Fruit fly (Drosophila melanogaster) whole organism, embryonic: ENCODE data around the gene CG14684.
A peak's percentile ranks its signal among the peaks of the same experiment; 100 is the strongest.

ENCODE experiments used
- Bteb2 ChIP-seq: fragments of 200-800 bp; sonication (Bioruptor generic); optimal IDR thresholded peaks from 2 replicates; lab custom pipeline; 2016; ENCODE audit warnings: missing biosample characterization, missing genetic modification characterization
- CG10462 ChIP-seq: fragments of 200-800 bp; sonication (Bioruptor generic); optimal IDR thresholded peaks from 2 replicates; lab custom pipeline; 2016; ENCODE audit warnings: missing biosample characterization, missing genetic modification characterization
- CG10565 ChIP-seq: fragments of 200-800 bp; sonication (Bioruptor generic); optimal IDR thresholded peaks from 3 replicates; lab custom pipeline; 2016; ENCODE audit warnings: missing biosample characterization, mild to moderate bottlenecking, missing genetic modification characterization
- CG10979 ChIP-seq: fragments of 200-800 bp; sonication (Bioruptor generic); optimal IDR thresholded peaks from 2 replicates; lab custom pipeline; 2018; ENCODE audit warnings: missing biosample characterization, mild to moderate bottlenecking, missing genetic modification characterization, moderate library complexity
- CG11093 ChIP-seq: fragments of 200-800 bp; sonication (Bioruptor generic); IDR thresholded peaks from 3 replicates; pipeline ENCODE4 v1.3.6; 2022; ENCODE audit warnings: missing biosample characterization, missing genetic modification characterization
- CG11456 ChIP-seq: fragments of 200-800 bp; sonication (Bioruptor generic); IDR thresholded peaks from 3 replicates; pipeline ENCODE4 v1.3.6; 2022; ENCODE audit warnings: missing biosample characterization, missing genetic modification characterization
- CG11695 ChIP-seq: fragments of 200-800 bp; sonication (Bioruptor generic); IDR thresholded peaks from 3 replicates; pipeline ENCODE4 v1.3.6; 2022; ENCODE audit warnings: missing biosample characterization, missing genetic modification characterization
- CG12236 ChIP-seq: fragments of 200-800 bp; sonication (Bioruptor generic); optimal IDR thresholded peaks from 2 replicates; lab custom pipeline; 2016; ENCODE audit warnings: missing biosample characterization, missing genetic modification characterization
- CG14860 ChIP-seq: fragments of 200-800 bp; sonication (Bioruptor generic); IDR thresholded peaks from 3 replicates; pipeline ENCODE4 v1.3.6; 2022; ENCODE audit warnings: missing biosample characterization, missing genetic modification characterization; ENCODE audit not compliant: partially characterized antibody
- CG1647 ChIP-seq: fragments of 200-800 bp; sonication (Bioruptor generic); optimal IDR thresholded peaks from 3 replicates; lab custom pipeline; 2016; ENCODE audit warnings: missing biosample characterization, missing genetic modification characterization
- CG31224 ChIP-seq: fragments of 200-800 bp; sonication (Bioruptor generic); IDR thresholded peaks from 2 replicates; pipeline ENCODE4 v1.3.6; 2022; ENCODE audit warnings: missing biosample characterization, missing genetic modification characterization
- CG31365 ChIP-seq: fragments of 200-800 bp; sonication (Bioruptor generic); optimal IDR thresholded peaks from 2 replicates; lab custom pipeline; 2018; ENCODE audit warnings: missing biosample characterization, mild to moderate bottlenecking, missing genetic modification characterization
- CG34422 ChIP-seq: fragments of 200-800 bp; sonication (Bioruptor generic); IDR thresholded peaks from 3 replicates; pipeline ENCODE4 v1.3.6; 2022; ENCODE audit warnings: missing biosample characterization, missing genetic modification characterization
- CG4424 ChIP-seq: fragments of 200-800 bp; sonication (Bioruptor generic); optimal IDR thresholded peaks from 3 replicates; lab custom pipeline; 2016; ENCODE audit warnings: missing biosample characterization, missing genetic modification characterization
- CG4854 ChIP-seq: fragments of 200-800 bp; sonication (Bioruptor generic); optimal IDR thresholded peaks from 2 replicates; lab custom pipeline; 2016; ENCODE audit warnings: missing biosample characterization, missing genetic modification characterization, inconsistent platforms
- CG5245 ChIP-seq: fragments of 200-800 bp; sonication (Bioruptor generic); optimal IDR thresholded peaks from 3 replicates; lab custom pipeline; 2016; ENCODE audit warnings: missing biosample characterization, missing genetic modification characterization
- CG8765 ChIP-seq: fragments of 200-800 bp; sonication (Bioruptor generic); IDR thresholded peaks from 2 replicates; pipeline ENCODE4 v1.3.6; 2022; ENCODE audit warnings: missing biosample characterization, missing genetic modification characterization
- E2f1 ChIP-seq: fragments of 200-800 bp; sonication (Bioruptor generic); IDR thresholded peaks from 2 replicates; pipeline ENCODE4 v1.3.6; 2022; ENCODE audit warnings: missing biosample characterization, missing genetic modification characterization
- Ets97D ChIP-seq: fragments of 200-800 bp; sonication (Bioruptor generic); optimal IDR thresholded peaks from 3 replicates; lab custom pipeline; 2016; ENCODE audit warnings: missing biosample characterization, missing genetic modification characterization
- Hand ChIP-seq: fragments of 200-800 bp; sonication (Bioruptor generic); optimal IDR thresholded peaks from 2 replicates; lab custom pipeline; 2017; ENCODE audit warnings: mild to moderate bottlenecking, missing biosample characterization, missing genetic modification reagents, missing genetic modification characterization
- Hr51 ChIP-seq, 2 experiments: fragments of 200-800 bp; sonication (Bioruptor generic); optimal IDR thresholded peaks; 2 replicates in 1 of 2; 3 replicates in 1 of 2; lab custom pipeline; 2016 to 2018; ENCODE audit warnings: missing biosample characterization in 2 of 2, missing genetic modification characterization in 2 of 2, mild to moderate bottlenecking in 1 of 2, moderate library complexity in 1 of 2
- Lhr ChIP-seq: fragments of 200-800 bp; sonication (Bioruptor generic); optimal IDR thresholded peaks from 3 replicates; lab custom pipeline; 2017; ENCODE audit warnings: mild to moderate bottlenecking, missing biosample characterization, missing genetic modification reagents, missing genetic modification characterization
- MESR4 ChIP-seq: fragments of 200-800 bp; sonication (Bioruptor generic); optimal IDR thresholded peaks from 2 replicates; lab custom pipeline; 2018; ENCODE audit warnings: missing biosample characterization, mild to moderate bottlenecking, missing genetic modification characterization, moderate library complexity
- NFAT ChIP-seq: fragments of 200-800 bp; sonication (Bioruptor generic); IDR thresholded peaks from 2 replicates; pipeline ENCODE4 v1.3.6; 2022; ENCODE audit warnings: missing biosample characterization, missing genetic modification characterization
- NK7.1 ChIP-seq: fragments of 200-800 bp; sonication (Bioruptor generic); optimal IDR thresholded peaks from 3 replicates; lab custom pipeline; 2016; ENCODE audit warnings: missing biosample characterization, missing genetic modification characterization
- Oli ChIP-seq: fragments of 200-800 bp; sonication (Bioruptor generic); optimal IDR thresholded peaks from 2 replicates; lab custom pipeline; 2018; ENCODE audit warnings: missing biosample characterization, mild to moderate bottlenecking, missing genetic modification characterization, moderate library complexity
- Optix ChIP-seq: fragments of 200-800 bp; sonication (Bioruptor generic); IDR thresholded peaks from 3 replicates; pipeline ENCODE4 v1.3.6; 2022; ENCODE audit warnings: missing biosample characterization, missing genetic modification characterization
- PHDP ChIP-seq: fragments of 200-800 bp; sonication (Bioruptor generic); optimal IDR thresholded peaks from 3 replicates; lab custom pipeline; 2018; ENCODE audit warnings: missing biosample characterization, mild to moderate bottlenecking, missing genetic modification characterization, moderate library complexity
- Ptx1 ChIP-seq: fragments of 200-800 bp; sonication (Bioruptor generic); IDR thresholded peaks from 2 replicates; pipeline ENCODE4 v1.3.6; 2022; ENCODE audit warnings: missing biosample characterization, missing genetic modification characterization
- Scr ChIP-seq: fragments of 200-800 bp; sonication (Bioruptor generic); IDR thresholded peaks from 2 replicates; pipeline ENCODE4 v1.3.6; 2022; ENCODE audit warnings: missing biosample characterization, missing genetic modification characterization; ENCODE audit not compliant: partially characterized antibody
- abd-A ChIP-seq: fragments of 200-800 bp; sonication (Bioruptor generic); optimal IDR thresholded peaks from 3 replicates; lab custom pipeline; 2019; ENCODE audit warnings: missing biosample characterization, mild to moderate bottlenecking, missing genetic modification characterization, moderate library complexity
- al ChIP-seq: fragments of 200-800 bp; sonication (Bioruptor generic); IDR thresholded peaks from 2 replicates; pipeline ENCODE4 v1.3.6; 2022; ENCODE audit warnings: missing biosample characterization, missing genetic modification characterization
- ara ChIP-seq: fragments of 200-800 bp; sonication (Bioruptor generic); IDR thresholded peaks from 2 replicates; pipeline ENCODE4 v1.3.6; 2022; ENCODE audit warnings: missing biosample characterization, missing genetic modification characterization
- bowl ChIP-seq: fragments of 200-800 bp; sonication (Bioruptor generic); IDR thresholded peaks from 2 replicates; pipeline ENCODE4 v1.3.6; 2022; ENCODE audit warnings: missing biosample characterization, missing genetic modification characterization
- btn ChIP-seq: fragments of 200-800 bp; sonication (Bioruptor generic); optimal IDR thresholded peaks from 2 replicates; lab custom pipeline; 2016; ENCODE audit warnings: missing biosample characterization, missing genetic modification characterization
- crol ChIP-seq: fragments of 200-800 bp; sonication (Bioruptor generic); IDR thresholded peaks from 2 replicates; pipeline ENCODE4 v1.3.6; 2022; ENCODE audit warnings: missing biosample characterization, missing genetic modification characterization
- dm ChIP-seq: fragments of 200-800 bp; sonication (Bioruptor generic); optimal IDR thresholded peaks from 3 replicates; lab custom pipeline; 2016; ENCODE audit warnings: missing biosample characterization, missing genetic modification characterization
- dmrt99B ChIP-seq: fragments of 200-800 bp; sonication (Bioruptor generic); optimal IDR thresholded peaks from 2 replicates; lab custom pipeline; 2018; ENCODE audit warnings: missing biosample characterization, mild to moderate bottlenecking, missing genetic modification characterization, moderate library complexity
- esg ChIP-seq: fragments of 200-800 bp; sonication (Bioruptor generic); conservative IDR thresholded peaks from 2 replicates; pipeline ENCODE4 v1.3.6; 2022; ENCODE audit warnings: missing biosample characterization, missing genetic modification characterization
- fd64A ChIP-seq: fragments of 200-800 bp; sonication (Bioruptor generic); optimal IDR thresholded peaks from 3 replicates; lab custom pipeline; 2018; ENCODE audit warnings: missing biosample characterization, mild to moderate bottlenecking, missing genetic modification characterization
- kay ChIP-seq: fragments of 200-800 bp; sonication (Bioruptor generic); optimal IDR thresholded peaks from 2 replicates; lab custom pipeline; 2016; ENCODE audit warnings: missing biosample characterization, missing genetic modification characterization
- lbe ChIP-seq: fragments of 200-800 bp; sonication (Bioruptor generic); optimal IDR thresholded peaks from 2 replicates; lab custom pipeline; 2016; ENCODE audit warnings: missing biosample characterization, mild to moderate bottlenecking, missing genetic modification characterization
- lmd ChIP-seq: fragments of 200-800 bp; sonication (Bioruptor generic); IDR thresholded peaks from 2 replicates; pipeline ENCODE4 v1.3.6; 2022; ENCODE audit warnings: missing biosample characterization, missing genetic modification characterization
- mld ChIP-seq: fragments of 200-800 bp; sonication (Bioruptor generic); IDR thresholded peaks from 3 replicates; pipeline ENCODE4 v1.3.6; 2022; ENCODE audit warnings: missing biosample characterization, missing genetic modification characterization; ENCODE audit not compliant: partially characterized antibody
- onecut ChIP-seq: fragments of 200-800 bp; sonication (Bioruptor generic); IDR thresholded peaks from 2 replicates; pipeline ENCODE4 v1.3.6; 2022; ENCODE audit warnings: missing biosample characterization, missing genetic modification characterization
- org-1 ChIP-seq: fragments of 200-800 bp; sonication (Bioruptor generic); optimal IDR thresholded peaks from 2 replicates; lab custom pipeline; 2017; ENCODE audit warnings: missing biosample characterization, missing genetic modification characterization
- pho ChIP-seq: fragments of 200-800 bp; sonication (Bioruptor generic); optimal IDR thresholded peaks from 2 replicates; lab custom pipeline; 2016; ENCODE audit warnings: missing biosample characterization, missing genetic modification characterization
- scrt ChIP-seq: fragments of 200-800 bp; sonication (Bioruptor generic); optimal IDR thresholded peaks from 2 replicates; lab custom pipeline; 2018; ENCODE audit warnings: missing biosample characterization, mild to moderate bottlenecking, missing genetic modification characterization, moderate library complexity
- seq ChIP-seq: fragments of 200-800 bp; sonication (Bioruptor generic); IDR thresholded peaks from 2 replicates; pipeline ENCODE4 v1.3.6; 2022; ENCODE audit warnings: missing biosample characterization, missing genetic modification characterization
- tio ChIP-seq: fragments of 200-800 bp; sonication (Bioruptor generic); optimal IDR thresholded peaks from 2 replicates; lab custom pipeline; 2017; ENCODE audit warnings: missing biosample characterization, missing genetic modification characterization, inconsistent platforms
- wor ChIP-seq: fragments of 200-800 bp; sonication (Bioruptor generic); IDR thresholded peaks from 2 replicates; pipeline ENCODE4 v1.3.6; 2022; ENCODE audit warnings: missing biosample characterization, missing genetic modification characterization

CG14684 gene

DNA sequence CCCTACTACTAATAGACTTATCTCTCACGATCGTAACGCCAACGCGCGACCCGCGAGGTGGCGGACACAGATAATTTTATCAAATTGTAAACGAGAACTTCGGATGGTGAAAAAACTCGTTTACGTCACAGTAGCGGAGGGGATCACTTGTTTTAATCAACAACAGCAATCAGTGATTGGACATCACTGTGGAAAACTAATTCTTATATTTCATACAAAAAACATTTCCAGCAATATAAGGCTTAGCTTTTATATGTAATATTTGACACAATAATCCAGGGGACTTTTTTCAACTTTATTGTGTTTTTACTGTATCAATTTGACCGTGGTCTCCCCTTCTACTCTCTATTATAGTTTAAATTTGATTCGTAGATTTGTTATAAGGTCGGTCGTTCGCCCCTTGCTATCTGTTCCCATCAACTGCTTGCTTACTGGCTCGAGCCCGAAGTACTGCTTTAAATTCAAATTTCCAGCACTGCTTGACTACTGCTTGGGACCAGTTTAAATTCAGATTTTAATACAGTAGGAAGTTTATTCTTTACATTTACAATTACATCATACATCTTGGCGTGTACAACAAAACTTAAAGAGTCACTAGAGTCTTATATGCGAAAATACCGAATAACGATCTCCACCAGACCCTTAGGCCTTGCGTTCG, 29.4 kb upstream of the CG14684 start, which contains the start of gene CG6465 (continued):
- TF ChIP-seq Oli (tag; lab: Kevin White, UChicago) (no peak), Hr51 (GFP tag; optimal IDR thresholded peaks at IDR 0.05; lab: Kevin White, UChicago) (no peak), pho (GFP tag; lab: Kevin White, UChicago) (no peak), NFAT (no peak), Bteb2 (GFP tag; lab: Kevin White, UChicago) (no peak), dm (GFP tag; lab: Kevin White, UChicago) (no peak), fd64A (GFP tag; lab: Kevin White, UChicago) (no peak), MESR4 (GFP tag; lab: Kevin White, UChicago) (no peak), CG14860 (no peak), NK7.1 (GFP tag; lab: Kevin White, UChicago) (no peak), dmrt99B (tag; lab: Kevin White, UChicago) (peak; percentile 33), ara (GFP tag; lab: Robert Waterston, UW) (no peak), Scr (GFP tag; lab: Robert Waterston, UW) (peak; percentile 27), CG10462 (GFP tag; lab: Kevin White, UChicago) (no peak), CG10979 (tag; lab: Kevin White, UChicago) (peak; percentile 26), lbe (GFP tag; lab: Kevin White, UChicago) (no peak), CG11456 (GFP tag; lab: Robert Waterston, UW) (no peak), CG4424 (GFP tag; lab: Kevin White, UChicago) (no peak), kay (GFP tag; lab: Kevin White, UChicago) (no peak), onecut (GFP tag; lab: Robert Waterston, UW) (no peak), wor (GFP tag; lab: Robert Waterston, UW) (no peak), btn (no peak), mld (GFP tag; lab: Robert Waterston, UW) (no peak), scrt (GFP tag; lab: Kevin White, UChicago) (no peak), lmd (GFP tag; lab: Robert Waterston, UW) (peak; percentile 17; the same call in 1 of the 2 replicates), CG5245 (no peak), CG31365 (tag; lab: Kevin White, UChicago) (peak; percentile 100), Ptx1 (peak; percentile 54), Ets97D (GFP tag; lab: Kevin White, UChicago) (peak; percentile 9), CG11695 (GFP tag; lab: Robert Waterston, UW) (no peak), Optix (GFP tag; lab: Robert Waterston, UW) (no peak), Hand (GFP tag; lab: Kevin White, UChicago) (no peak), CG4854 (GFP tag; lab: Kevin White, UChicago) (no peak), Lhr (GFP tag; lab: Kevin White, UChicago) (peak; percentile 74), crol (GFP tag; lab: Robert Waterston, UW) (no peak), CG34422 (GFP tag; lab: Robert Waterston, UW) (no peak), CG8765 (no peak), abd-A (tag; lab: Kevin White, UChicago) (peak; percentile 64), seq (no peak), al (GFP tag; lab: Robert Waterston, UW) (peak; percentile 34; the same call in 1 of the 2 replicates), bowl (GFP tag; lab: Robert Waterston, UW) (no peak), CG31224 (GFP tag; lab: Robert Waterston, UW) (no peak), CG11093 (no peak), CG1647 (GFP tag; lab: Kevin White, UChicago) (no peak), E2f1 (0 out of 2 replicates have a peak, but pooled peaks have one; percentile 44), org-1 (GFP tag; lab: Kevin White, UChicago) (no peak), esg (no peak), CG12236 (GFP tag; lab: Kevin White, UChicago) (no peak), CG10565 (no peak), tio (no peak), PHDP (no peak)
